Worm (Caenorhabditis elegans) whole organism, L1 larva: Measurements from ENCODE around the gene rpc-2.

ENCODE experiments used
- alr-1 ChIP-seq: fragments of 200-800 bp; sonication (Bioruptor generic); optimal IDR thresholded peaks from 2 replicates; lab custom pipeline; 2018; ENCODE audit warnings: borderline replicate concordance, mild to moderate bottlenecking, missing genetic modification characterization, missing compliant biosample characterization
- ama-1 ChIP-seq: fragments of 150-350 bp; optimal IDR thresholded peaks from 2 replicates; lab custom pipeline; 2014
- pag-3 ChIP-seq: sonication (generic microtip); optimal IDR thresholded peaks from 2 replicates; lab custom pipeline; 2017; ENCODE audit warnings: missing genetic modification characterization, mild to moderate bottlenecking, missing compliant biosample characterization, antibody characterized with exemption, borderline replicate concordance; ENCODE audit not compliant: insufficient read depth
- snpc-4 ChIP-seq: fragments of 150-350 bp; optimal IDR thresholded peaks from 2 replicates; lab custom pipeline; 2014; ENCODE audit warnings: missing biosample characterization, missing genetic modification characterization
- zag-1 ChIP-seq: fragments of 150-350 bp; optimal IDR thresholded peaks from 2 replicates; lab custom pipeline; 2014; ENCODE audit warnings: missing biosample characterization, missing genetic modification characterization

DNA sequence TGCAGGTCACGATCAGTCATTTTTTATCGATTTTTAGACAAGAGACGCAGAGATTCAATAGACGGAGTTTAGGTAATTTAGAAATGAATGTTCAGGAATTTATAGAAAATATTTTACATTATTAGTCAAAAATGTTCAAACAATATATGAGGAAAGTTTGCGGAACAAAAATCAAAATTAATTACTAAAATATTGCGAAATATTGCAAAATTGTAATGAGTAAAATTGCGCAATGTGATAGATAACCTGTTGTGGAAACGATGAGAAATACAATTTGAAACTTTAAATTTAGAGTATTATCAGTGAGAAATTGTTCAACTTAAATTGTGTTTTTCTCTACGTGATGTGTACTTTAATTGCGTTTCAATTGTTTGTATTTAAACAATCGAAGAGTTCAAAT lies 23.9 kb downstream of the rpc-2 start, which contains the start of gene F56D2.5:
- no peak for TF ChIP-seq alr-1 (tag; lab: Kevin White, UChicago)
- no peak for TF ChIP-seq pag-3
- TF ChIP-seq snpc-4 (tag; lab: Kevin White, UChicago): no peak
- no peak for TF ChIP-seq ama-1
- no peak for TF ChIP-seq zag-1 (tag; lab: Kevin White, UChicago)
